Worm (Caenorhabditis elegans) whole organism, young adult: Measurements from ENCODE around the gene C28H8.8.

ENCODE experiments used
- B0035.1 ChIP-seq: sonication (generic microtip); optimal IDR thresholded peaks from 2 replicates; lab custom pipeline; 2016; ENCODE audit warnings: missing genetic modification characterization, mild to moderate bottlenecking, missing compliant biosample characterization, missing genotype, missing genetic modification reagents
- C06A6.2 ChIP-seq: fragments of 200-800 bp; sonication (Bioruptor generic); conservative IDR thresholded peaks from 2 replicates; pipeline ENCODE4 v1.3.6; 2022; ENCODE audit warnings: missing genetic modification characterization, missing compliant biosample characterization
- D2030.7 ChIP-seq: fragments of 200-800 bp; sonication (Bioruptor generic); IDR thresholded peaks from 2 replicates; pipeline ENCODE4 v1.3.6; 2022; ENCODE audit warnings: missing genetic modification reagents, missing genetic modification characterization, missing compliant biosample characterization
- F10E7.11 ChIP-seq: sonication (generic microtip); optimal IDR thresholded peaks from 2 replicates; lab custom pipeline; 2017; ENCODE audit warnings: mild to moderate bottlenecking, missing genetic modification characterization, moderate library complexity, missing compliant biosample characterization
- F22D6.2 ChIP-seq: sonication (generic microtip); optimal IDR thresholded peaks from 2 replicates; lab custom pipeline; 2016; ENCODE audit warnings: mild to moderate bottlenecking, missing genetic modification characterization, missing compliant biosample characterization
- F37B4.10 ChIP-seq: fragments of 200-800 bp; sonication (Bioruptor generic); IDR thresholded peaks from 2 replicates; pipeline ENCODE4 v1.3.6; 2022; ENCODE audit warnings: missing genetic modification characterization, missing compliant biosample characterization
- F39B2.1 ChIP-seq: fragments of 200-800 bp; sonication (Bioruptor generic); IDR thresholded peaks from 2 replicates; pipeline ENCODE4 v1.3.6; 2022; ENCODE audit warnings: missing genetic modification reagents, missing genetic modification characterization, missing compliant biosample characterization
- F49E8.2 ChIP-seq: sonication (generic microtip); optimal IDR thresholded peaks from 3 replicates; lab custom pipeline; 2017; ENCODE audit warnings: missing genetic modification characterization, mild to moderate bottlenecking, missing compliant biosample characterization, antibody characterized with exemption, moderate library complexity; ENCODE audit not compliant: insufficient read depth
- F57A8.1 ChIP-seq: fragments of 200-800 bp; sonication (Bioruptor generic); optimal IDR thresholded peaks from 2 replicates; lab custom pipeline; 2018; ENCODE audit warnings: mild to moderate bottlenecking, missing genetic modification characterization, moderate library complexity, missing compliant biosample characterization
- Y53G8AR.9 ChIP-seq: fragments of 200-800 bp; sonication (Bioruptor generic); conservative IDR thresholded peaks from 2 replicates; pipeline ENCODE4 v1.3.6; 2022; ENCODE audit warnings: missing genetic modification reagents, missing genetic modification characterization, missing compliant biosample characterization
- ZK185.1 ChIP-seq: sonication (generic microtip); optimal IDR thresholded peaks from 2 replicates; lab custom pipeline; 2016; ENCODE audit warnings: mild to moderate bottlenecking, missing genetic modification characterization, missing compliant biosample characterization; ENCODE audit not compliant: poor library complexity, severe bottlenecking
- akir-1 ChIP-seq: fragments of 200-800 bp; sonication (Bioruptor generic); optimal IDR thresholded peaks from 2 replicates; lab custom pipeline; 2018; ENCODE audit warnings: mild to moderate bottlenecking, missing genetic modification characterization, moderate library complexity, missing compliant biosample characterization
- ama-1 ChIP-seq, 3 experiments: fragments of 150-350 bp in 1 of 3; sonication (generic microtip) in 2 of 3; optimal IDR thresholded peaks; 2 replicates each; lab custom pipeline; 2014 to 2018; ENCODE audit warnings: missing biosample characterization in 2 of 3, missing genetic modification characterization in 2 of 3, missing genetic modification reagents in 2 of 3
- atf-7 ChIP-seq: sonication (generic microtip); optimal IDR thresholded peaks from 2 replicates; lab custom pipeline; 2017; ENCODE audit warnings: mild to moderate bottlenecking, missing genetic modification characterization, missing compliant biosample characterization
- attf-5 ChIP-seq: fragments of 200-800 bp; sonication (Bioruptor generic); optimal IDR thresholded peaks from 2 replicates; lab custom pipeline; 2018; ENCODE audit warnings: mild to moderate bottlenecking, missing genetic modification characterization, missing compliant biosample characterization
- attf-6 ChIP-seq: fragments of 200-800 bp; sonication (Bioruptor generic); IDR thresholded peaks from 2 replicates; pipeline ENCODE4 v1.3.6; 2022; ENCODE audit warnings: missing genetic modification reagents, missing genetic modification characterization, missing compliant biosample characterization
- bed-2 ChIP-seq: fragments of 200-800 bp; sonication (Bioruptor generic); IDR thresholded peaks from 2 replicates; pipeline ENCODE4 v1.3.6; 2022; ENCODE audit warnings: missing genetic modification reagents, missing genetic modification characterization, missing compliant biosample characterization
- cebp-1 ChIP-seq, 2 experiments: fragments of 200-800 bp in 1 of 2; sonication (Bioruptor generic) in 1 of 2; sonication (generic microtip) in 1 of 2; IDR thresholded peaks in 1 of 2; optimal IDR thresholded peaks in 1 of 2; 2 replicates each; pipeline versions ENCODE4 v1.3.6 to Lab custom; 2017 to 2022; ENCODE audit warnings: missing compliant biosample characterization in 2 of 2, missing genetic modification characterization in 2 of 2, mild to moderate bottlenecking in 1 of 2, missing genetic modification reagents in 1 of 2, moderate library complexity in 1 of 2
- dox-1 ChIP-seq: fragments of 200-800 bp; sonication (Bioruptor generic); IDR thresholded peaks from 2 replicates; pipeline ENCODE4 v1.3.6; 2022; ENCODE audit warnings: missing genetic modification reagents, missing genetic modification characterization, missing compliant biosample characterization
- dpff-1 ChIP-seq: sonication (generic microtip); optimal IDR thresholded peaks from 2 replicates; lab custom pipeline; 2017; ENCODE audit warnings: mild to moderate bottlenecking, missing genetic modification characterization, missing compliant biosample characterization
- egrh-3 ChIP-seq: fragments of 200-800 bp; sonication (Bioruptor generic); IDR thresholded peaks from 2 replicates; pipeline ENCODE4 v1.3.6; 2022; ENCODE audit warnings: missing genetic modification reagents, missing genetic modification characterization, missing compliant biosample characterization
- ekl-4 ChIP-seq: fragments of 200-800 bp; sonication (Bioruptor generic); IDR thresholded peaks from 2 replicates; pipeline ENCODE4 v1.3.6; 2022; ENCODE audit warnings: missing genetic modification reagents, missing genetic modification characterization, missing compliant biosample characterization
- gei-17 ChIP-seq: fragments of 200-800 bp; sonication (Bioruptor generic); optimal IDR thresholded peaks from 2 replicates; lab custom pipeline; 2018; ENCODE audit warnings: mild to moderate bottlenecking, missing genetic modification characterization, missing compliant biosample characterization
- him-1 ChIP-seq: sonication (generic microtip); optimal IDR thresholded peaks from 2 replicates; lab custom pipeline; 2016; ENCODE audit warnings: missing genotype, missing genetic modification reagents, missing genetic modification characterization, missing compliant biosample characterization
- hlh-26 ChIP-seq: fragments of 200-800 bp; sonication (Bioruptor generic); conservative IDR thresholded peaks from 2 replicates; pipeline ENCODE4 v1.3.6; 2022; ENCODE audit warnings: missing genetic modification reagents, missing genetic modification characterization, missing compliant biosample characterization
- hrde-1 ChIP-seq: sonication (generic microtip); optimal IDR thresholded peaks from 2 replicates; lab custom pipeline; 2016; ENCODE audit warnings: missing genetic modification characterization, mild to moderate bottlenecking, missing compliant biosample characterization, moderate library complexity, missing genotype, missing genetic modification reagents, borderline replicate concordance
- let-607 ChIP-seq, 2 experiments: fragments of 200-800 bp in 1 of 2; sonication (Bioruptor generic) in 1 of 2; sonication (generic microtip) in 1 of 2; optimal IDR thresholded peaks; 2 replicates each; lab custom pipeline; 2016 to 2018; ENCODE audit warnings: mild to moderate bottlenecking in 2 of 2, missing compliant biosample characterization in 2 of 2, missing genetic modification characterization in 2 of 2, moderate library complexity in 2 of 2, missing genotype in 1 of 2
- lin-35 ChIP-seq, 3 experiments: fragments of 150-350 bp in 2 of 3; sonication (generic microtip) in 1 of 3; optimal IDR thresholded peaks; 2 replicates each; lab custom pipeline; 2014 to 2018; ENCODE audit warnings: missing biosample characterization in 3 of 3, missing genetic modification characterization in 3 of 3, missing genetic modification reagents in 3 of 3
- lin-40 ChIP-seq: sonication (generic microtip); optimal IDR thresholded peaks from 2 replicates; lab custom pipeline; 2016; ENCODE audit warnings: missing genetic modification characterization, mild to moderate bottlenecking, missing compliant biosample characterization, missing genotype, missing genetic modification reagents
- lin-54 ChIP-seq: fragments of 200-800 bp; sonication (Bioruptor generic); optimal IDR thresholded peaks from 2 replicates; lab custom pipeline; 2018; ENCODE audit warnings: mild to moderate bottlenecking, missing genetic modification characterization, missing compliant biosample characterization
- lsy-27 ChIP-seq: sonication (generic microtip); optimal IDR thresholded peaks from 2 replicates; lab custom pipeline; 2017; ENCODE audit warnings: missing genetic modification characterization, mild to moderate bottlenecking, missing compliant biosample characterization, antibody characterized with exemption, missing genotype, borderline replicate concordance; ENCODE audit not compliant: insufficient read depth
- madf-3 ChIP-seq: fragments of 200-800 bp; sonication (Bioruptor generic); IDR thresholded peaks from 2 replicates; pipeline ENCODE4 v1.3.6; 2022; ENCODE audit warnings: missing genetic modification reagents, missing genetic modification characterization, missing compliant biosample characterization
- madf-8 ChIP-seq: fragments of 200-800 bp; sonication (Bioruptor generic); conservative IDR thresholded peaks from 2 replicates; pipeline ENCODE4 v1.3.6; 2022; ENCODE audit warnings: missing genetic modification reagents, missing genetic modification characterization, missing compliant biosample characterization
- mes-4 ChIP-seq: sonication (generic microtip); optimal IDR thresholded peaks from 2 replicates; lab custom pipeline; 2016; ENCODE audit warnings: missing genotype, missing genetic modification characterization, missing compliant biosample characterization
- nfyb-1 ChIP-seq: fragments of 200-800 bp; sonication (Bioruptor generic); IDR thresholded peaks from 2 replicates; pipeline ENCODE4 v1.3.6; 2022; ENCODE audit warnings: missing genetic modification reagents, missing genetic modification characterization, missing compliant biosample characterization
- nhr-120 ChIP-seq: fragments of 200-800 bp; sonication (Bioruptor generic); IDR thresholded peaks from 2 replicates; pipeline ENCODE4 v1.3.6; 2022; ENCODE audit warnings: missing genetic modification characterization, missing compliant biosample characterization
- nhr-80 ChIP-seq: sonication (generic microtip); optimal IDR thresholded peaks from 2 replicates; lab custom pipeline; 2016; ENCODE audit warnings: missing genetic modification characterization, missing compliant biosample characterization
- nhr-90 ChIP-seq: sonication (generic microtip); optimal IDR thresholded peaks from 2 replicates; lab custom pipeline; 2016; ENCODE audit warnings: missing genotype, mild to moderate bottlenecking, missing genetic modification characterization, missing compliant biosample characterization
- pbrm-1 ChIP-seq: fragments of 200-800 bp; sonication (Bioruptor generic); IDR thresholded peaks from 2 replicates; pipeline ENCODE4 v1.3.6; 2022; ENCODE audit warnings: missing genetic modification reagents, missing genetic modification characterization, missing compliant biosample characterization
- rcor-1 ChIP-seq: fragments of 200-800 bp; sonication (Bioruptor generic); IDR thresholded peaks from 2 replicates; pipeline ENCODE4 v1.3.6; 2022; ENCODE audit warnings: missing genetic modification reagents, missing genetic modification characterization, missing compliant biosample characterization
- somi-1 ChIP-seq: fragments of 200-800 bp; sonication (Bioruptor generic); optimal IDR thresholded peaks from 2 replicates; lab custom pipeline; 2018; ENCODE audit warnings: mild to moderate bottlenecking, missing genetic modification characterization, missing compliant biosample characterization
- tlf-1 ChIP-seq: fragments of 200-800 bp; sonication (Bioruptor generic); optimal IDR thresholded peaks from 2 replicates; lab custom pipeline; 2018; ENCODE audit warnings: mild to moderate bottlenecking, missing genetic modification characterization, missing compliant biosample characterization
- unc-130 ChIP-seq: sonication (generic microtip); optimal IDR thresholded peaks from 2 replicates; lab custom pipeline; 2016; ENCODE audit warnings: missing genetic modification reagents, missing genetic modification characterization, missing compliant biosample characterization
- xnd-1 ChIP-seq: sonication (generic microtip); optimal IDR thresholded peaks from 2 replicates; lab custom pipeline; 2016; ENCODE audit warnings: missing genotype, missing genetic modification reagents, missing genetic modification characterization, missing compliant biosample characterization
- zfh-2 ChIP-seq: fragments of 200-800 bp; sonication (Bioruptor generic); conservative IDR thresholded peaks from 2 replicates; pipeline ENCODE4 v1.3.6; 2022; ENCODE audit warnings: missing genetic modification reagents, missing genetic modification characterization, missing compliant biosample characterization

The C28H8.8 gene

ce11 chrIII:5874664-5875417 lies 13.7 kb downstream of the C28H8.8 start:
- TF ChIP-seq nfyb-1 (no peak), lsy-27 (no peak), egrh-3 (GFP tag; lab: Robert Waterston, UW) (peak; percentile 28; the same call in 1 of the 2 replicates), xnd-1 (no peak), zfh-2 (GFP tag; lab: Robert Waterston, UW) (peak; percentile 54; the same call in 1 of the 2 replicates), F57A8.1 (GFP tag; lab: Kevin White, UChicago) (no peak), C06A6.2 (no peak), hrde-1 (tag; lab: Kevin White, UChicago) (no peak), pbrm-1 (GFP tag; lab: Robert Waterston, UW) (0 out of 2 replicates have a peak, but pooled peaks have one; percentile 4), rcor-1 (no peak), him-1 (no peak), ZK185.1 (tag; lab: Kevin White, UChicago) (no peak), nhr-120 (GFP tag; lab: Robert Waterston, UW) (no peak), ekl-4 (GFP tag; lab: Robert Waterston, UW) (0 out of 2 replicates have a peak, but pooled peaks have one; percentile 10), attf-5 (GFP tag; lab: Kevin White, UChicago) (no peak), F37B4.10 (GFP tag; lab: Robert Waterston, UW) (no peak), attf-6 (no peak), B0035.1 (no peak), ama-1 (optimal IDR thresholded peaks at IDR 0.05; lab: Kevin White, UChicago) (peak; percentile 51), ama-1 (GFP tag; optimal IDR thresholded peaks at IDR 0.05; lab: Kevin White, UChicago) (no peak)

- TF ChIP-seq nhr-90 (tag; lab: Kevin White, UChicago) (peak; percentile 57), lin-54 (peak; percentile 19), madf-3 (GFP tag; lab: Robert Waterston, UW) (peak; percentile 69; the same call in 1 of the 2 replicates), F22D6.2 (tag; lab: Kevin White, UChicago) (no peak), akir-1 (GFP tag; lab: Kevin White, UChicago) (no peak), cebp-1 (GFP tag; IDR thresholded peaks at IDR 0.05; lab: Robert Waterston, UW) (no peak), cebp-1 (tag; optimal IDR thresholded peaks at IDR 0.05; lab: Kevin White, UChicago) (peak; percentile 21), nhr-80 (tag; lab: Kevin White, UChicago) (peak; percentile 67), hlh-26 (GFP tag; lab: Robert Waterston, UW) (no peak), dpff-1 (tag; lab: Kevin White, UChicago) (no peak), madf-8 (GFP tag; lab: Robert Waterston, UW) (no peak), D2030.7 (GFP tag; lab: Robert Waterston, UW) (no peak), tlf-1 (peak; percentile 41), F10E7.11 (no peak), mes-4 (no peak), bed-2 (GFP tag; lab: Robert Waterston, UW) (no peak), Y53G8AR.9 (GFP tag; lab: Robert Waterston, UW) (peak; percentile 74), atf-7 (tag; lab: Kevin White, UChicago) (peak; percentile 37), lin-40 (tag; lab: Kevin White, UChicago) (peak; percentile 52), somi-1 (GFP tag; lab: Kevin White, UChicago) (peak; percentile 57), F39B2.1 (GFP tag; lab: Robert Waterston, UW) (no peak), ZK185.1 (tag; lab: Kevin White, UChicago) (peak; percentile 42), unc-130 (GFP tag; lab: Kevin White, UChicago) (no peak), gei-17 (GFP tag; lab: Kevin White, UChicago) (no peak), F49E8.2 (tag; lab: Kevin White, UChicago) (no peak), F37B4.10 (GFP tag; lab: Robert Waterston, UW) (no peak), hrde-1 (tag; lab: Kevin White, UChicago) (peak; percentile 68), lin-35 (GFP tag; optimal IDR thresholded peaks at IDR 0.05; lab: Kevin White, UChicago) (peak in 1 of 3 experiments; percentile 56), dox-1 (GFP tag; lab: Robert Waterston, UW) (no peak), let-607 (tag; optimal IDR thresholded peaks at IDR 0.05; lab: Kevin White, UChicago) (peak in 1 of 2 experiments; percentile 58)
Measured at ce11 chrIII:5874263-5874662, 14.3 kb downstream of the C28H8.8 start.
